Worm (Caenorhabditis elegans): ENCODE results near the gene T25E4.2.
A peak's percentile ranks its signal among the peaks of the same experiment; 100 is the strongest.
"Not testable (repeated sequence)": the region's sequence is repeated elsewhere in the genome, so short reads cannot be mapped to it uniquely, and the experiment has no call there.

The T25E4.2 gene

DNA sequence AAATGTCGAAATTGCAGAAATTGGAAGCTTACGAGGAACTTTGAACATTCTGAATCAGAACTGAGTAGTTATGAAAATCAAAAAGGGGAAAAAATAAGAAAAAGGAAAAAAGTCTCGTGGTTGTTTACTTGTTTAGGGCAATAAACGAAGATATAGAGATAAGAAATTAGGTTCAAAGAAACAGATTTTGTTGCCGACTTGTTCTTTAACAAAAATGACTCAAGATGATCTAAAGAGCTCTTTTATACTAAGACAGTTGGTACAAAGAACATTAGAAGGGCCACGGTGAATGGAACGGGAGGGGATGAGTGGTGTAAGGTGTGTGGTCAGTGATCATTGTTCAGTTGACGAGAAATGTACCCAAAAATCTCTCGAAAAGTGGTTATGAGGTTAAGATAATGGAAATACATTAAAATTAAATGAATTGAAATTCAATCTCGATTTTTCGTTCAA is 34.7 kb downstream of the T25E4.2 start, which contains the start of gene acdh-2:
Gene acdh-2, minus strand, starts transcription at position 51 of the 453 bp plus-strand sequence.
- TF ChIP-seq ama-1 (optimal IDR thresholded peaks at IDR 0.05): no peak

DNA sequence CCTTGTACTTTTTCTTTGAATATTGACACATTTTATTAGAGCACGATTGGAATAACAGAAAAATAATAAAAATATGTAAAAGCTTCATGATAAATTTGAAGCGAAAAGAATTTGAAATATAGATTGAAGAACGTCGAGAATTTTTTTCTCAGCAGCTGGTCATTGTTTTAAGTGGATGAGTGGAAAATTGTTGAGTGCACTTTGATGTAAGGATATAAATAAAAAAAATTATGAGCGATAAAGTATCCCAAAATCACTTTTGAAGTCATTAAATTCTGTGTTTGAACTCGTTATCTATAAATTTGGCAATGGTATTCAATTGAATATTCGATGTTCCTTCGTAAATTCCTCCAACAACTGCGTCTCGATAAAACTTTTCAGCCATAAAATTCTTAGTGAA is 37.4 kb downstream of the T25E4.2 start, which contains the start of gene ins-13:
Gene ins-13, minus strand, starts transcription at position 101 of the 400 bp plus-strand sequence.
- TF ChIP-seq ceh-36 (tag; optimal IDR thresholded peaks at IDR 0.05): no peak
- no peak for TF ChIP-seq ama-1 (optimal IDR thresholded peaks at IDR 0.05)
- no peak for TF ChIP-seq scrt-1 (GFP tag; IDR thresholded peaks at IDR 0.05)
- no peak for TF ChIP-seq ets-7 (tag; optimal IDR thresholded peaks at IDR 0.05)
- TF ChIP-seq hmbx-1 (tag; optimal IDR thresholded peaks at IDR 0.05): no peak
- no peak for TF ChIP-seq pes-1 (GFP tag; IDR thresholded peaks at IDR 0.05)
- TF ChIP-seq aly-1 (tag; optimal IDR thresholded peaks at IDR 0.05): no peak
- no peak for TF ChIP-seq flt-1 (GFP tag; IDR thresholded peaks at IDR 0.05)
- no peak for TF ChIP-seq ceh-13 (GFP tag; optimal IDR thresholded peaks at IDR 0.05)
- no peak for TF ChIP-seq B0310.2 (tag; optimal IDR thresholded peaks at IDR 0.05)
- no peak for TF ChIP-seq tra-4 (tag; optimal IDR thresholded peaks at IDR 0.05)
- TF ChIP-seq hnd-1 (tag; optimal IDR thresholded peaks at IDR 0.05): no peak
- no peak for TF ChIP-seq F13C5.2 (tag; optimal IDR thresholded peaks at IDR 0.05)

DNA sequence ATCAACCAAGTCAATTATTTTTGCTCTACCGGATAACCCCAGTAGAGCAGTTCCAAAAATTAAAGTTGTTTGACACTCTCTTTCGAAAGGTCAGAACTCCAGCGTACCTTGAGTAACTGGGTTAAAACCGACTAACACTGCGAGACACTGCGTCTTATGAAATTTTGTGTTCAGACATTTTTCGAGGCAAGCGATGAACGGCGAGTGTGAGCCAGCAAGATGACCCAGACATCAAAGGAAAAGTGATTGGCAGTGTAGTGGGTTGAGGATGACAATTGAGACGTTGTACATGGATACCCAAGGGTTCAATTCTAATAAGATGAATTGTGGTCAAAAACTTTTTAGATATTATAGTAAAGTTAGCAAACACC is 38.1 kb downstream of the T25E4.2 start:
- TF ChIP-seq F13C5.2 (tag; optimal IDR thresholded peaks at IDR 0.05): no peak
- TF ChIP-seq tbx-11 (GFP tag; IDR thresholded peaks at IDR 0.05): no peak
- TF ChIP-seq ets-7 (tag; optimal IDR thresholded peaks at IDR 0.05): no peak
- TF ChIP-seq ceh-13 (GFP tag; optimal IDR thresholded peaks at IDR 0.05): no peak
- no peak for TF ChIP-seq flt-1 (GFP tag; IDR thresholded peaks at IDR 0.05)
- no peak for TF ChIP-seq pes-1 (GFP tag; IDR thresholded peaks at IDR 0.05)
- TF ChIP-seq scrt-1 (GFP tag; IDR thresholded peaks at IDR 0.05): no peak
- TF ChIP-seq B0310.2 (tag; optimal IDR thresholded peaks at IDR 0.05): no peak
- no peak for TF ChIP-seq tra-4 (tag; optimal IDR thresholded peaks at IDR 0.05)
- TF ChIP-seq hmg-4 (GFP tag; optimal IDR thresholded peaks at IDR 0.05): no peak
- TF ChIP-seq ama-1 (optimal IDR thresholded peaks at IDR 0.05): no peak
- no peak for TF ChIP-seq ceh-36 (tag; optimal IDR thresholded peaks at IDR 0.05)

DNA sequence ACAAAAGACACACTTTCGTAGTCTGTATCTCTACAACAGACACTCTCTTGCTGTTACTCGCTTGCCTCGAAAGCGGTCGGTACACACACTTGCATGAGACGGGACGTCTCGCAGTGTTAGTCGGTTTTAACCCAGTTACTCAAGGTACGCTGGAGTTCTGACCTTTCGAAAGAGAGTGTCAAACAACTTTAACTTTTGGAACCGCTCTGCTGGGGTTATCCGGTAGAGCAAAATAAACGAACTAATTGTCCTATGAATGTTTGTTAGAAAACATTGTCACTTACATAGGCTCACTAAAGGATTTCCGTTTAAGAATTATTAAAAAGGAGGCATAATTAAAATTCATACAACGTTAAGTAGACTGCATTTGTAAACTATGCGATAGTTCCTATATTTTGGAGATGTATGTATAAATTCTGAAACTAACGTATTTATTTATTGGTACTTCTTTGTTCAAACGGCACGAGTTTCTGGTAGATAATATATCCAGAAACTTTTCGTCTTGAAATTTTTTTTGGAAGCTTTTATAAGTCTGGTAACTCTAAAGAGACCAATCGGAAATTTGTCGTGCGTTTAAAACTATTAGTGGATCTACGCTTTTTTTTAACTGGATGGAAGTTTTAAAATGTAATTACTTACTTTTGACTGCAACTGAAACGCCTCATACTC is 38.6 kb downstream of the T25E4.2 start:
- TF ChIP-seq scrt-1 (GFP tag; IDR thresholded peaks at IDR 0.05) (peak; percentile 78), tbx-37 (GFP tag; conservative IDR thresholded peaks at IDR 0.05) (peak; percentile 59), hmg-4 (GFP tag; optimal IDR thresholded peaks at IDR 0.05) (peak; percentile 90), tbx-11 (GFP tag; IDR thresholded peaks at IDR 0.05) (peak; percentile 85), F13C5.2 (tag; optimal IDR thresholded peaks at IDR 0.05) (peak; percentile 95), aly-1 (tag; optimal IDR thresholded peaks at IDR 0.05) (no peak), tra-4 (tag; optimal IDR thresholded peaks at IDR 0.05) (peak; percentile 88), B0310.2 (tag; optimal IDR thresholded peaks at IDR 0.05) (peak; percentile 91), ets-7 (tag; optimal IDR thresholded peaks at IDR 0.05) (peak; percentile 77), ama-1 (optimal IDR thresholded peaks at IDR 0.05) (peak; percentile 100), flt-1 (GFP tag; IDR thresholded peaks at IDR 0.05) (peak; percentile 60; the same call in 1 of the 2 replicates), sea-1 (GFP tag; conservative IDR thresholded peaks at IDR 0.05) (peak; percentile 90), pes-1 (GFP tag; IDR thresholded peaks at IDR 0.05) (peak; percentile 78), hmbx-1 (tag; optimal IDR thresholded peaks at IDR 0.05) (peak; percentile 83), ceh-36 (tag; optimal IDR thresholded peaks at IDR 0.05) (peak; percentile 85), hnd-1 (tag; optimal IDR thresholded peaks at IDR 0.05) (peak; percentile 59), ceh-13 (GFP tag; optimal IDR thresholded peaks at IDR 0.05) (peak; percentile 30)

- TF ChIP-seq tra-4 (tag; optimal IDR thresholded peaks at IDR 0.05) (no peak), hnd-1 (tag; optimal IDR thresholded peaks at IDR 0.05) (no peak), flt-1 (GFP tag; IDR thresholded peaks at IDR 0.05) (no peak), scrt-1 (GFP tag; IDR thresholded peaks at IDR 0.05) (no peak), ceh-36 (tag; optimal IDR thresholded peaks at IDR 0.05) (no peak), hmg-4 (GFP tag; optimal IDR thresholded peaks at IDR 0.05) (no peak), tbx-37 (GFP tag; conservative IDR thresholded peaks at IDR 0.05) (no peak), ceh-13 (GFP tag; optimal IDR thresholded peaks at IDR 0.05) (no peak), pes-1 (GFP tag; IDR thresholded peaks at IDR 0.05) (no peak), F13C5.2 (tag; optimal IDR thresholded peaks at IDR 0.05) (no peak), hmbx-1 (tag; optimal IDR thresholded peaks at IDR 0.05) (no peak), tbx-11 (GFP tag; IDR thresholded peaks at IDR 0.05) (no peak), ama-1 (optimal IDR thresholded peaks at IDR 0.05) (no peak), ets-7 (tag; optimal IDR thresholded peaks at IDR 0.05) (no peak), sea-1 (GFP tag; conservative IDR thresholded peaks at IDR 0.05) (no peak)
Measured at ce11 chrII:5541685-5542084, 40.5 kb downstream of the T25E4.2 start, which contains the start of gene C17C3.24. TSS of gene C17C3.24 (minus strand) at chrII:5541785.

DNA sequence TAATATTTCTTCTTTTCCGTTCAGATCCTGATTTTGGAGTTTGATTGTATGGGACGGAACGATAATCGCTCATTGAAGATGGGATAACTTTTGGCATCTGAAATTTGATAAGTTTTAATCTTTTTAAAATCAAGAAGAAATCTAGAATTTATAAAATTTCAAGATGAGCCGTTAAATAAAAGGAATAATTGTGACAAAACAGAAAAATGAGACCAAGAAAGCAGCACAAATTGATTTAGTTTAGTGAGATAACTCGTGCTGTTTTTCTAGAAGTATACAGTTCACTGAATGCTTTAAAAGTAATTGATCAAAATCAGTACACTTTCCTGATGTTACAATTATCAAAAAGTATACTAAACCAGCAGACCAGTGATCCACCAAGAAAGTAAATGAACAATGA is 42.1 kb downstream of the T25E4.2 start, which contains the start of gene hlh-27:
Gene hlh-27, minus strand, starts transcription at position 101 of the 400 bp plus-strand sequence.
- not testable (repeated sequence) for TF ChIP-seq ceh-13 (GFP tag; optimal IDR thresholded peaks at IDR 0.05); flt-1 (GFP tag; IDR thresholded peaks at IDR 0.05); hmbx-1 (tag; optimal IDR thresholded peaks at IDR 0.05)

ce11 chrII:5537524-5537923 is 44.7 kb downstream of the T25E4.2 start, which contains the start of gene C17C3.11:
TSS of gene C17C3.11 (plus strand) at chrII:5537824.
- TF ChIP-seq sea-1 (GFP tag; conservative IDR thresholded peaks at IDR 0.05) (no peak), aly-1 (tag; optimal IDR thresholded peaks at IDR 0.05) (no peak), scrt-1 (GFP tag; IDR thresholded peaks at IDR 0.05) (no peak), tbx-11 (GFP tag; IDR thresholded peaks at IDR 0.05) (no peak), B0310.2 (tag; optimal IDR thresholded peaks at IDR 0.05) (no peak), ets-7 (tag; optimal IDR thresholded peaks at IDR 0.05) (no peak), pes-1 (GFP tag; IDR thresholded peaks at IDR 0.05) (no peak), hmg-4 (GFP tag; optimal IDR thresholded peaks at IDR 0.05) (no peak), hnd-1 (tag; optimal IDR thresholded peaks at IDR 0.05) (no peak), ama-1 (optimal IDR thresholded peaks at IDR 0.05) (no peak), F13C5.2 (tag; optimal IDR thresholded peaks at IDR 0.05) (no peak), flt-1 (GFP tag; IDR thresholded peaks at IDR 0.05) (no peak)

Measured in whole organism, early embryonic.